Worm (Caenorhabditis elegans) whole organism, late embryonic: ENCODE measurements around the gene mrps-17.

Source experiments
- C08G9.2 ChIP-seq: sonication (generic microtip); optimal IDR thresholded peaks from 2 replicates; lab custom pipeline; 2016; ENCODE audit warnings: mild to moderate bottlenecking, missing genetic modification characterization, moderate library complexity, missing compliant biosample characterization
- ama-1 ChIP-seq: fragments of 150-350 bp; optimal IDR thresholded peaks from 2 replicates; lab custom pipeline; 2014
- fkh-6 ChIP-seq: sonication (generic microtip); optimal IDR thresholded peaks from 2 replicates; lab custom pipeline; 2016; ENCODE audit warnings: missing genetic modification characterization, missing compliant biosample characterization
- hlh-13 ChIP-seq: fragments of 200-800 bp; sonication (Bioruptor generic); optimal IDR thresholded peaks from 2 replicates; lab custom pipeline; 2018; ENCODE audit warnings: mild to moderate bottlenecking, missing genetic modification characterization, missing compliant biosample characterization
- lim-6 ChIP-seq: sonication (generic microtip); optimal IDR thresholded peaks from 2 replicates; lab custom pipeline; 2016; ENCODE audit warnings: missing genetic modification characterization, missing compliant biosample characterization
- nfya-1 ChIP-seq: sonication (generic microtip); optimal IDR thresholded peaks from 2 replicates; lab custom pipeline; 2017; ENCODE audit warnings: missing genetic modification characterization, mild to moderate bottlenecking, missing compliant biosample characterization, antibody characterized with exemption, moderate library complexity
- nhr-11 ChIP-seq: fragments of 150-350 bp; optimal IDR thresholded peaks from 2 replicates; lab custom pipeline; 2014; ENCODE audit warnings: missing biosample characterization, missing genetic modification characterization
- rnt-1 ChIP-seq: sonication (generic microtip); optimal IDR thresholded peaks from 2 replicates; lab custom pipeline; 2016; ENCODE audit warnings: missing genetic modification characterization, missing compliant biosample characterization
- unc-55 ChIP-seq: sonication (generic microtip); optimal IDR thresholded peaks from 2 replicates; lab custom pipeline; 2017; ENCODE audit warnings: missing biosample characterization, missing genetic modification reagents, missing genetic modification characterization

ce11 chrIII:6452683-6453082, 21.1 kb upstream of the mrps-17 start:
- TF ChIP-seq hlh-13 (GFP tag; lab: Kevin White, UChicago): no peak
- TF ChIP-seq C08G9.2 (tag; lab: Kevin White, UChicago): no peak
- TF ChIP-seq unc-55: no peak
- TF ChIP-seq nhr-11: no peak
- TF ChIP-seq nfya-1 (tag; lab: Kevin White, UChicago): no peak
- TF ChIP-seq fkh-6 (tag; lab: Kevin White, UChicago): no peak
- TF ChIP-seq ama-1 (lab: Kevin White, UChicago): no peak
- no peak for TF ChIP-seq lim-6
- no peak for TF ChIP-seq rnt-1 (tag; lab: Kevin White, UChicago)
